Worm (Caenorhabditis elegans) whole organism, L3 larva: ENCODE data around the gene kdp-1.

Experiments used
- ZK546.5 ChIP-seq: sonication (generic microtip); optimal IDR thresholded peaks from 2 replicates; lab custom pipeline; 2017; ENCODE audit warnings: missing biosample characterization, missing genetic modification characterization
- ama-1 ChIP-seq: fragments of 150-350 bp; optimal IDR thresholded peaks from 2 replicates; lab custom pipeline; 2018
- ceh-9 ChIP-seq: sonication (generic microtip); optimal IDR thresholded peaks from 2 replicates; lab custom pipeline; 2018; ENCODE audit warnings: missing biosample characterization, missing genetic modification characterization
- elt-2 ChIP-seq: sonication (generic microtip); optimal IDR thresholded peaks from 2 replicates; lab custom pipeline; 2016; ENCODE audit warnings: missing genetic modification reagents, mild to moderate bottlenecking, missing genetic modification characterization, missing compliant biosample characterization
- fkh-10 ChIP-seq: sonication (generic microtip); optimal IDR thresholded peaks from 2 replicates; lab custom pipeline; 2017; ENCODE audit warnings: missing biosample characterization, missing genetic modification reagents, missing genetic modification characterization
- nfya-1 ChIP-seq: sonication (generic microtip); optimal IDR thresholded peaks from 2 replicates; lab custom pipeline; 2017; ENCODE audit warnings: missing genetic modification characterization, mild to moderate bottlenecking, missing compliant biosample characterization, antibody characterized with exemption, moderate library complexity; ENCODE audit not compliant: insufficient read depth
- nhr-237 ChIP-seq: fragments of 150-350 bp; optimal IDR thresholded peaks from 2 replicates; lab custom pipeline; 2014; ENCODE audit warnings: missing biosample characterization, missing genetic modification characterization
- nhr-25 ChIP-seq: sonication (generic microtip); optimal IDR thresholded peaks from 2 replicates; lab custom pipeline; 2017; ENCODE audit warnings: missing biosample characterization, missing genetic modification characterization
- pqm-1 ChIP-seq: fragments of 150-350 bp; optimal IDR thresholded peaks from 2 replicates; lab custom pipeline; 2017; ENCODE audit warnings: missing biosample characterization, missing genetic modification characterization, inconsistent platforms
- unc-39 ChIP-seq: sonication (generic microtip); optimal IDR thresholded peaks from 4 replicates; lab custom pipeline; 2017; ENCODE audit warnings: missing biosample characterization, missing genetic modification characterization

ce11 chrIV:13300591-13300990, 603 bp downstream of the kdp-1 start, which contains the start of gene csn-6:
- TF ChIP-seq elt-2 (tag; lab: Kevin White, UChicago) (no peak), ceh-9 (no peak), nfya-1 (no peak), nhr-237 (tag; lab: Kevin White, UChicago) (no peak), nhr-25 (tag; lab: Kevin White, UChicago) (no peak), fkh-10 (GFP tag; lab: Kevin White, UChicago) (no peak), unc-39 (no peak), ama-1 (lab: Kevin White, UChicago) (peak; percentile 45), pqm-1 (tag; lab: Kevin White, UChicago) (no peak), ZK546.5 (tag; lab: Kevin White, UChicago) (no peak)
